Fruit fly (Drosophila melanogaster) whole organism, embryonic: ENCODE results near the gene CG10286.

Experiments used
- Bdp1 ChIP-seq: fragments of 200-800 bp; sonication (Bioruptor generic); optimal IDR thresholded peaks from 3 replicates; lab custom pipeline; 2016; ENCODE audit warnings: missing biosample characterization, missing genetic modification characterization
- CG10366 ChIP-seq: fragments of 200-800 bp; sonication (Bioruptor generic); IDR thresholded peaks from 2 replicates; pipeline ENCODE4 v1.3.6; 2022; ENCODE audit warnings: missing biosample characterization, missing genetic modification characterization
- CG11723 ChIP-seq: fragments of 200-800 bp; sonication (Bioruptor generic); optimal IDR thresholded peaks from 2 replicates; lab custom pipeline; 2017; ENCODE audit warnings: missing biosample characterization, mild to moderate bottlenecking, missing genetic modification characterization
- CG12391 ChIP-seq: fragments of 200-800 bp; sonication (Bioruptor generic); optimal IDR thresholded peaks from 3 replicates; lab custom pipeline; 2018; ENCODE audit warnings: missing biosample characterization, mild to moderate bottlenecking, missing genetic modification characterization, moderate library complexity
- CG13296 ChIP-seq: fragments of 200-800 bp; sonication (Bioruptor generic); optimal IDR thresholded peaks from 3 replicates; lab custom pipeline; 2018; ENCODE audit warnings: missing biosample characterization, mild to moderate bottlenecking, missing genetic modification characterization
- CG14014 ChIP-seq: fragments of 200-800 bp; sonication (Bioruptor generic); IDR thresholded peaks from 2 replicates; pipeline ENCODE4 v1.3.6; 2022; ENCODE audit warnings: missing biosample characterization, missing genetic modification characterization
- CG14710 ChIP-seq: fragments of 200-800 bp; sonication (Bioruptor generic); optimal IDR thresholded peaks from 3 replicates; lab custom pipeline; 2019; ENCODE audit warnings: missing biosample characterization, mild to moderate bottlenecking, missing genetic modification characterization, moderate library complexity
- CG14965 ChIP-seq: fragments of 200-800 bp; sonication (Bioruptor generic); optimal IDR thresholded peaks from 2 replicates; lab custom pipeline; 2016; ENCODE audit warnings: missing biosample characterization, missing genetic modification characterization, borderline replicate concordance
- CG15479 ChIP-seq: fragments of 200-800 bp; sonication (Bioruptor generic); optimal IDR thresholded peaks from 3 replicates; lab custom pipeline; 2019; ENCODE audit warnings: missing biosample characterization, mild to moderate bottlenecking, missing genetic modification characterization, moderate library complexity
- CG1647 ChIP-seq: fragments of 200-800 bp; sonication (Bioruptor generic); optimal IDR thresholded peaks from 3 replicates; lab custom pipeline; 2016; ENCODE audit warnings: missing biosample characterization, missing genetic modification characterization
- CG16815 ChIP-seq: fragments of 200-800 bp; sonication (Bioruptor generic); optimal IDR thresholded peaks from 3 replicates; lab custom pipeline; 2017; ENCODE audit warnings: missing biosample characterization, mild to moderate bottlenecking, missing genetic modification characterization
- CG17361 ChIP-seq: fragments of 200-800 bp; sonication (Bioruptor generic); IDR thresholded peaks from 3 replicates; pipeline ENCODE4 v1.3.6; 2022; ENCODE audit warnings: missing biosample characterization, missing genetic modification characterization
- CG17568 ChIP-seq: fragments of 200-800 bp; sonication (Bioruptor generic); optimal IDR thresholded peaks from 2 replicates; lab custom pipeline; 2018; ENCODE audit warnings: missing biosample characterization, mild to moderate bottlenecking, missing genetic modification characterization, moderate library complexity
- CG17802 ChIP-seq: fragments of 200-800 bp; sonication (Bioruptor generic); optimal IDR thresholded peaks from 2 replicates; lab custom pipeline; 2018; ENCODE audit warnings: missing biosample characterization, mild to moderate bottlenecking, missing genetic modification characterization, moderate library complexity
- CG31388 ChIP-seq: fragments of 200-800 bp; sonication (Bioruptor generic); optimal IDR thresholded peaks from 2 replicates; lab custom pipeline; 2016; ENCODE audit warnings: missing biosample characterization, missing genetic modification characterization
- CG4360 ChIP-seq: fragments of 200-800 bp; sonication (Bioruptor generic); IDR thresholded peaks from 2 replicates; pipeline ENCODE4 v1.3.6; 2022; ENCODE audit warnings: missing biosample characterization, missing genetic modification characterization
- CG6654 ChIP-seq: fragments of 200-800 bp; sonication (Bioruptor generic); optimal IDR thresholded peaks from 2 replicates; lab custom pipeline; 2017; ENCODE audit warnings: missing biosample characterization, mild to moderate bottlenecking, missing genetic modification characterization
- CG6813 ChIP-seq: fragments of 200-800 bp; sonication (Bioruptor generic); optimal IDR thresholded peaks from 2 replicates; lab custom pipeline; 2017; ENCODE audit warnings: missing biosample characterization, missing genetic modification characterization, mild to moderate bottlenecking, moderate library complexity, missing genetic modification reagents
- CG8290 ChIP-seq, 3 experiments: fragments of 200-800 bp; sonication (Bioruptor generic); optimal IDR thresholded peaks; 2 replicates each; lab custom pipeline; 2016 to 2019; ENCODE audit warnings: missing biosample characterization in 3 of 3, missing genetic modification characterization in 3 of 3, mild to moderate bottlenecking in 2 of 3, moderate library complexity in 1 of 3
- CG8478 ChIP-seq: fragments of >200 bp; optimal IDR thresholded peaks from 2 replicates; lab custom pipeline; 2018
- CG9727 ChIP-seq: fragments of 200-800 bp; sonication (Bioruptor generic); optimal IDR thresholded peaks from 3 replicates; lab custom pipeline; 2017; ENCODE audit warnings: missing biosample characterization, mild to moderate bottlenecking, missing genetic modification characterization
- D19A ChIP-seq: fragments of 200-800 bp; optimal IDR thresholded peaks from 3 replicates; lab custom pipeline; 2019; ENCODE audit warnings: missing biosample characterization, mild to moderate bottlenecking, missing genetic modification characterization, moderate library complexity
- Doc2 ChIP-seq: fragments of 200-800 bp; sonication (Bioruptor generic); IDR thresholded peaks from 2 replicates; pipeline ENCODE4 v1.3.6; 2022; ENCODE audit warnings: missing biosample characterization, missing genetic modification characterization
- Eip74EF ChIP-seq, 2 experiments: fragments of 200-800 bp in 1 of 2; fragments of >200 bp in 1 of 2; sonication (Bioruptor generic) in 1 of 2; optimal IDR thresholded peaks; 2 replicates each; lab custom pipeline; 2017 to 2019; ENCODE audit warnings: missing biosample characterization in 2 of 2, missing genetic modification characterization in 2 of 2, mild to moderate bottlenecking in 1 of 2, moderate library complexity in 1 of 2
- Jarid2 ChIP-seq: fragments of 200-800 bp; sonication (Bioruptor generic); optimal IDR thresholded peaks from 3 replicates; lab custom pipeline; 2017; ENCODE audit warnings: mild to moderate bottlenecking, missing biosample characterization, missing genetic modification reagents, missing genetic modification characterization
- MTF-1 ChIP-seq: fragments of 200-800 bp; sonication (Bioruptor generic); optimal IDR thresholded peaks from 2 replicates; lab custom pipeline; 2018; ENCODE audit warnings: missing biosample characterization, mild to moderate bottlenecking, missing genetic modification characterization, borderline replicate concordance
- Nf-YC ChIP-seq: fragments of 200-800 bp; optimal IDR thresholded peaks from 3 replicates; lab custom pipeline; 2019; ENCODE audit warnings: missing biosample characterization, mild to moderate bottlenecking, missing genetic modification characterization, moderate library complexity
- NfI ChIP-seq: fragments of 200-800 bp; sonication (Bioruptor generic); optimal IDR thresholded peaks from 3 replicates; lab custom pipeline; 2018; ENCODE audit warnings: missing biosample characterization, mild to moderate bottlenecking, missing genetic modification characterization, moderate library complexity
- Oaz ChIP-seq: fragments of 200-800 bp; sonication (Bioruptor generic); IDR thresholded peaks from 2 replicates; pipeline ENCODE4 v1.3.6; 2022; ENCODE audit warnings: missing biosample characterization, missing genetic modification characterization
- Ravus ChIP-seq: fragments of 200-800 bp; sonication (Bioruptor generic); IDR thresholded peaks from 2 replicates; pipeline ENCODE4 v1.3.6; 2022; ENCODE audit warnings: missing biosample characterization, missing genetic modification characterization
- Rfx ChIP-seq: fragments of 200-800 bp; sonication (Bioruptor generic); IDR thresholded peaks from 2 replicates; pipeline ENCODE4 v1.3.6; 2022; ENCODE audit warnings: missing biosample characterization, missing genetic modification characterization
- Sox102F ChIP-seq: fragments of 200-800 bp; sonication (Bioruptor generic); optimal IDR thresholded peaks from 2 replicates; lab custom pipeline; 2018; ENCODE audit warnings: missing biosample characterization, mild to moderate bottlenecking, missing genetic modification characterization, moderate library complexity
- Xbp1 ChIP-seq: fragments of 200-800 bp; sonication (Bioruptor generic); optimal IDR thresholded peaks from 3 replicates; lab custom pipeline; 2016; ENCODE audit warnings: missing biosample characterization, mild to moderate bottlenecking, missing genetic modification characterization
- bowl ChIP-seq: fragments of 200-800 bp; sonication (Bioruptor generic); IDR thresholded peaks from 2 replicates; pipeline ENCODE4 v1.3.6; 2022; ENCODE audit warnings: missing biosample characterization, missing genetic modification characterization
- chm ChIP-seq: fragments of 200-800 bp; sonication (Bioruptor generic); IDR thresholded peaks from 2 replicates; pipeline ENCODE4 v1.3.6; 2022; ENCODE audit warnings: missing biosample characterization, missing genetic modification characterization
- da ChIP-seq: fragments of 200-800 bp; sonication (Bioruptor generic); optimal IDR thresholded peaks from 2 replicates; lab custom pipeline; 2016; ENCODE audit warnings: missing biosample characterization, missing genetic modification characterization
- fru ChIP-seq: fragments of >200 bp; optimal IDR thresholded peaks from 2 replicates; lab custom pipeline; 2017
- gcm2 ChIP-seq: fragments of 200-800 bp; sonication (Bioruptor generic); optimal IDR thresholded peaks from 2 replicates; lab custom pipeline; 2016; ENCODE audit warnings: missing biosample characterization, missing genetic modification characterization
- kay ChIP-seq: fragments of 200-800 bp; sonication (Bioruptor generic); optimal IDR thresholded peaks from 2 replicates; lab custom pipeline; 2016; ENCODE audit warnings: missing biosample characterization, missing genetic modification characterization
- lmd ChIP-seq: fragments of 200-800 bp; sonication (Bioruptor generic); IDR thresholded peaks from 2 replicates; pipeline ENCODE4 v1.3.6; 2022; ENCODE audit warnings: missing biosample characterization, missing genetic modification characterization
- lola ChIP-seq, 3 experiments: fragments of >200 bp in 2 of 3; fragments of 200-800 bp in 1 of 3; sonication (Bioruptor generic) in 1 of 3; optimal IDR thresholded peaks; 2 replicates each; lab custom pipeline; 2017 to 2019; ENCODE audit warnings: missing biosample characterization in 3 of 3, missing genetic modification characterization in 3 of 3, mild to moderate bottlenecking in 1 of 3, moderate library complexity in 1 of 3
- mld ChIP-seq: fragments of 200-800 bp; sonication (Bioruptor generic); IDR thresholded peaks from 3 replicates; pipeline ENCODE4 v1.3.6; 2022; ENCODE audit warnings: missing biosample characterization, missing genetic modification characterization; ENCODE audit not compliant: partially characterized antibody
- nau ChIP-seq: fragments of 200-800 bp; sonication (Bioruptor generic); optimal IDR thresholded peaks from 3 replicates; lab custom pipeline; 2017; ENCODE audit warnings: missing biosample characterization, mild to moderate bottlenecking, missing genetic modification characterization, missing genetic modification reagents
- pzg ChIP-seq: fragments of 200-800 bp; sonication (Bioruptor generic); optimal IDR thresholded peaks from 3 replicates; lab custom pipeline; 2018; ENCODE audit warnings: missing biosample characterization, mild to moderate bottlenecking, missing genetic modification characterization, moderate library complexity
- ro ChIP-seq: fragments of 200-800 bp; sonication (Bioruptor generic); IDR thresholded peaks from 2 replicates; pipeline ENCODE4 v1.3.6; 2022; ENCODE audit warnings: missing biosample characterization, missing genetic modification characterization
- sug ChIP-seq: fragments of 200-800 bp; optimal IDR thresholded peaks from 2 replicates; lab custom pipeline; 2019; ENCODE audit warnings: missing biosample characterization, mild to moderate bottlenecking, missing genetic modification characterization, moderate library complexity
- trem ChIP-seq: fragments of 200-800 bp; optimal IDR thresholded peaks from 3 replicates; lab custom pipeline; 2019; ENCODE audit warnings: missing biosample characterization, mild to moderate bottlenecking, missing genetic modification characterization, moderate library complexity
- ttk ChIP-seq: fragments of 200-800 bp; sonication (Bioruptor generic); IDR thresholded peaks from 2 replicates; pipeline ENCODE4 v2.1.2; 2022; ENCODE audit warnings: missing biosample characterization, missing genetic modification characterization
- vfl ChIP-seq: fragments of 200-800 bp; sonication (Bioruptor generic); optimal IDR thresholded peaks from 2 replicates; lab custom pipeline; 2016; ENCODE audit warnings: missing biosample characterization, missing genetic modification characterization

Gene CG10286

DNA sequence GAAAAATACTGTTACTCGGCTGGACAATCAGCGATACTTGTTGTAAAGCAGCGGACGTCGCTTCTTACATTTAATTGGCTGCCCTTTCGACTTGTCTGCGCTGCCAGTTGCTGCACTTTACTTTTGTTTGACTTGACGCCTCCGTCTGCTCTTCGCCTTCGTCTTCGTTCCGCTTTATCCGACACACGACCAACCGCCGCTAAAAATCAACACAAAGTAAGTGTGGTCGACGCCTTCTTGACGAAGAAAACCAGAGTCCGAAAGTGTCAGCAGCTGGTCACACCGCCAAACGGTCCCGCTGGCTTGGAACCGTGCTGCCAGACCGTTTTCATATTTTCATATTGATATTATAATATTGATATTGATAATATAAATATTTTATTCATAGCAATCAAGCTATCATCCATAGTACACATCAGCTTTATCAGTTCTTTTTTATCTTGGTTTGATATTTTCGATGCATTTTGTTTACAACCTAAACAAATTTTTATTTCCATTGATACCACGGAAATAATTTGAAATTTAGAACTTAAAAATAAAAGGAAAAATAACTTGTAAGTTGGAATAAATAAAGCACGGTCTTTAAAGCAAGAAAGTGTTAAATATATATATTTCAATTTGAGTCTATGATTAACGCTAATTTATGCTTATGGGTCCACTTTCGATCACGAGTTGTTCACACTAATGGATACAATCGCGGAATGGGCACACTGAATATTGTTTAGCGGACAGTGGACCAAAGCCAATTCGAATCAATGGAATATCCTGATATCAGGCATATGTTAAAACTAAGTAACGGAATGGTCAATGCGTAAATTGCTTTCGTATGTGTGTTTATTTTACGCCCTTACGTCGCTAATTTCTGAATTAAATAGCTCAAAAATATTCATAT, 37.2 kb downstream of the CG10286 start, which contains the start of gene Dmtn (continued):
- TF ChIP-seq CG9727: peak; percentile 51
- TF ChIP-seq CG17361 (GFP tag; lab: Robert Waterston, UW): no peak
- TF ChIP-seq CG6654 (GFP tag; lab: Kevin White, UChicago): no peak
- peak; percentile 43 for TF ChIP-seq CG1647
- no peak for TF ChIP-seq D19A (tag; lab: Kevin White, UChicago)
- TF ChIP-seq Nf-YC (tag; lab: Kevin White, UChicago): peak; percentile 10
- no peak for TF ChIP-seq Oaz (GFP tag; lab: Robert Waterston, UW)
- TF ChIP-seq gcm2 (GFP tag; lab: Kevin White, UChicago): no peak
- TF ChIP-seq sug (tag; lab: Kevin White, UChicago): peak; percentile 23
- no peak for TF ChIP-seq kay
- peak in 1 of 2 experiments; percentile 26 for TF ChIP-seq Eip74EF (GFP tag; optimal IDR thresholded peaks at IDR 0.05; lab: Kevin White, UChicago)
- TF ChIP-seq CG6813 (GFP tag; lab: Kevin White, UChicago): peak; percentile 44
- TF ChIP-seq Rfx (GFP tag; lab: Robert Waterston, UW): no peak
- TF ChIP-seq CG16815: no peak
- peak in 1 of 3 experiments; percentile 20 for TF ChIP-seq lola (GFP tag; optimal IDR thresholded peaks at IDR 0.05; lab: Kevin White, UChicago)
- TF ChIP-seq trem (tag; lab: Kevin White, UChicago): peak; percentile 34
- TF ChIP-seq Doc2 (GFP tag; lab: Robert Waterston, UW): no peak
- TF ChIP-seq CG14014 (GFP tag; lab: Robert Waterston, UW): no peak
- no peak for TF ChIP-seq bowl (GFP tag; lab: Robert Waterston, UW)
- TF ChIP-seq CG10366 (GFP tag; lab: Robert Waterston, UW): no peak
- no peak for TF ChIP-seq da
- TF ChIP-seq mld (GFP tag; lab: Robert Waterston, UW): no peak
- TF ChIP-seq CG11723 (GFP tag; lab: Kevin White, UChicago): no peak
- no peak for TF ChIP-seq CG13296
- TF ChIP-seq chm (GFP tag; lab: Robert Waterston, UW): no peak
- peak; percentile 13 for TF ChIP-seq Xbp1 (GFP tag; lab: Kevin White, UChicago)
- TF ChIP-seq CG14965 (GFP tag; lab: Kevin White, UChicago): no peak
- TF ChIP-seq CG4360: no peak
- TF ChIP-seq Ravus: no peak
- no peak for TF ChIP-seq lmd (GFP tag; lab: Robert Waterston, UW)
- peak; percentile 14 for TF ChIP-seq CG8290 (GFP tag; optimal IDR thresholded peaks at IDR 0.05; lab: Kevin White, UChicago)
- peak in 1 of 2 experiments; percentile 80 for TF ChIP-seq CG8290 (tag; optimal IDR thresholded peaks at IDR 0.05; lab: Kevin White, UChicago)
- TF ChIP-seq CG17568 (GFP tag; lab: Kevin White, UChicago): peak; percentile 37
- TF ChIP-seq vfl: no peak
- no peak for TF ChIP-seq CG8478
- no peak for TF ChIP-seq CG15479 (GFP tag; lab: Kevin White, UChicago)
- no peak for TF ChIP-seq ro (GFP tag; lab: Robert Waterston, UW)
- no peak for TF ChIP-seq Bdp1 (GFP tag; lab: Kevin White, UChicago)
- TF ChIP-seq nau: peak; percentile 39
- peak; percentile 63 for TF ChIP-seq MTF-1 (GFP tag; lab: Kevin White, UChicago)
- TF ChIP-seq Jarid2 (GFP tag; lab: Kevin White, UChicago): peak; percentile 95
- TF ChIP-seq CG12391 (tag; lab: Kevin White, UChicago): peak; percentile 62
- TF ChIP-seq CG14710 (tag; lab: Kevin White, UChicago): peak; percentile 58
- TF ChIP-seq CG31388: no peak
- peak; percentile 12 for TF ChIP-seq Sox102F (GFP tag; lab: Kevin White, UChicago)
- no peak for TF ChIP-seq CG17802 (tag; lab: Kevin White, UChicago)
- TF ChIP-seq pzg (GFP tag; lab: Kevin White, UChicago): peak; percentile 70
- peak; percentile 3 for TF ChIP-seq NfI (GFP tag; lab: Kevin White, UChicago)
- no peak for TF ChIP-seq fru (lab: Kevin White, UChicago)
- TF ChIP-seq ttk (GFP tag; lab: Robert Waterston, UW): no peak
